Worm (Caenorhabditis elegans) whole organism, L4 larva: ENCODE data around the gene C04A2.15.

Experiments
- D1046.2 ChIP-seq: fragments of 200-800 bp; sonication (Bioruptor generic); IDR thresholded peaks from 2 replicates; pipeline ENCODE4 v1.3.6; 2022; ENCODE audit warnings: missing genetic modification characterization, missing compliant biosample characterization
- F49E8.2 ChIP-seq: sonication (generic microtip); optimal IDR thresholded peaks from 2 replicates; lab custom pipeline; 2016; ENCODE audit warnings: missing compliant biosample characterization, mild to moderate bottlenecking, missing genetic modification characterization, borderline replicate concordance
- R02D3.7 ChIP-seq: fragments of 150-350 bp; sonication (generic microtip); optimal IDR thresholded peaks from 3 replicates; lab custom pipeline; 2014; ENCODE audit warnings: missing biosample characterization, missing genetic modification characterization
- T26A8.4 ChIP-seq: fragments of 200-800 bp; sonication (Bioruptor generic); IDR thresholded peaks from 2 replicates; pipeline ENCODE4 v1.3.6; 2022; ENCODE audit warnings: missing genetic modification characterization, missing compliant biosample characterization
- Y105C5A.15 ChIP-seq: fragments of 200-800 bp; sonication (Bioruptor generic); IDR thresholded peaks from 2 replicates; pipeline ENCODE4 v1.3.6; 2022; ENCODE audit warnings: missing genetic modification characterization, missing compliant biosample characterization
- ZK546.5 ChIP-seq, 2 experiments: sonication (generic microtip); optimal IDR thresholded peaks; 2 replicates each; lab custom pipeline; 2017; ENCODE audit warnings: missing biosample characterization in 2 of 2, missing genetic modification characterization in 2 of 2
- aha-1 ChIP-seq: fragments of 150-350 bp; peaks from one replicate; lab custom pipeline; 2014; ENCODE audit warnings: missing biosample characterization, missing genetic modification characterization
- ama-1 ChIP-seq: fragments of 150-350 bp; optimal IDR thresholded peaks from 2 replicates; lab custom pipeline; 2014; ENCODE audit warnings: inconsistent platforms, mixed read lengths
- ceh-32 ChIP-seq: sonication (generic microtip); optimal IDR thresholded peaks from 2 replicates; lab custom pipeline; 2016; ENCODE audit warnings: mild to moderate bottlenecking, missing genetic modification characterization, missing compliant biosample characterization; ENCODE audit not compliant: poor library complexity
- ceh-44 ChIP-seq: fragments of 200-800 bp; sonication (Bioruptor generic); IDR thresholded peaks from 2 replicates; pipeline ENCODE4 v1.3.6; 2022; ENCODE audit warnings: missing genetic modification reagents, missing genetic modification characterization, missing compliant biosample characterization
- ceh-62 ChIP-seq: sonication (generic microtip); optimal IDR thresholded peaks from 2 replicates; lab custom pipeline; 2017; ENCODE audit warnings: missing biosample characterization, missing genetic modification characterization
- ces-1 ChIP-seq: fragments of 150-350 bp; sonication (generic microtip); optimal IDR thresholded peaks from 4 replicates; lab custom pipeline; 2014; ENCODE audit warnings: missing biosample characterization, missing genetic modification reagents, missing genetic modification characterization
- daf-16 ChIP-seq, 3 experiments: sonication (generic microtip); optimal IDR thresholded peaks; 2 replicates each; lab custom pipeline; 2016 to 2017; ENCODE audit warnings: missing genetic modification characterization in 3 of 3, missing genetic modification reagents in 3 of 3, mild to moderate bottlenecking in 2 of 3, missing compliant biosample characterization in 2 of 3, missing biosample characterization in 1 of 3, moderate library complexity in 1 of 3
- daf-8 ChIP-seq: fragments of 200-800 bp; sonication (Bioruptor generic); IDR thresholded peaks from 2 replicates; pipeline ENCODE4 v1.3.6; 2022; ENCODE audit warnings: missing genetic modification characterization, missing compliant biosample characterization
- dmd-6 ChIP-seq: fragments of 200-800 bp; sonication (Bioruptor generic); IDR thresholded peaks from 2 replicates; pipeline ENCODE4 v1.3.6; 2022; ENCODE audit warnings: missing genetic modification reagents, missing genetic modification characterization, missing compliant biosample characterization
- dmd-8 ChIP-seq: fragments of 200-800 bp; sonication (Bioruptor generic); IDR thresholded peaks from 2 replicates; pipeline ENCODE4 v1.3.6; 2022; ENCODE audit warnings: missing genetic modification characterization, missing compliant biosample characterization
- dmd-9 ChIP-seq: fragments of 200-800 bp; sonication (Bioruptor generic); IDR thresholded peaks from 2 replicates; pipeline ENCODE4 v1.3.6; 2022; ENCODE audit warnings: missing genetic modification reagents, missing genetic modification characterization, missing compliant biosample characterization
- dve-1 ChIP-seq: sonication (generic microtip); optimal IDR thresholded peaks from 2 replicates; lab custom pipeline; 2017; ENCODE audit warnings: antibody characterized with exemption, mild to moderate bottlenecking, missing genetic modification characterization, missing compliant biosample characterization; ENCODE audit not compliant: insufficient read depth
- egl-27 ChIP-seq: sonication (generic microtip); optimal IDR thresholded peaks from 3 replicates; lab custom pipeline; 2017; ENCODE audit warnings: missing biosample characterization, missing genetic modification reagents, missing genetic modification characterization
- egl-43 ChIP-seq: fragments of 200-800 bp; sonication (Bioruptor generic); IDR thresholded peaks from 2 replicates; pipeline ENCODE4 v1.3.6; 2022; ENCODE audit warnings: missing genetic modification reagents, missing genetic modification characterization, missing compliant biosample characterization
- fkh-10 ChIP-seq: fragments of 150-350 bp; optimal IDR thresholded peaks from 2 replicates; lab custom pipeline; 2014; ENCODE audit warnings: missing biosample characterization, missing genetic modification reagents, missing genetic modification characterization
- fos-1 ChIP-seq: fragments of 150-350 bp; optimal IDR thresholded peaks from 2 replicates; lab custom pipeline; 2014; ENCODE audit warnings: missing biosample characterization, missing genetic modification characterization
- gei-8 ChIP-seq: fragments of 200-800 bp; sonication (Bioruptor generic); optimal IDR thresholded peaks from 2 replicates; lab custom pipeline; 2018; ENCODE audit warnings: mild to moderate bottlenecking, missing genetic modification characterization, missing compliant biosample characterization
- hlh-30 ChIP-seq: sonication (generic microtip); optimal IDR thresholded peaks from 2 replicates; lab custom pipeline; 2017; ENCODE audit warnings: antibody characterized with exemption, mild to moderate bottlenecking, missing genetic modification characterization, missing compliant biosample characterization; ENCODE audit not compliant: insufficient read depth
- lin-15B ChIP-seq: fragments of 150-350 bp; sonication (generic microtip); optimal IDR thresholded peaks from 3 replicates; lab custom pipeline; 2014; ENCODE audit warnings: missing biosample characterization, missing genetic modification characterization
- lir-3 ChIP-seq: sonication (generic microtip); optimal IDR thresholded peaks from 2 replicates; lab custom pipeline; 2016; ENCODE audit warnings: mild to moderate bottlenecking, missing genetic modification characterization, missing compliant biosample characterization
- lsy-2 ChIP-seq, 2 experiments: fragments of 150-350 bp in 1 of 2; sonication (generic microtip) in 1 of 2; optimal IDR thresholded peaks; 2 replicates each; lab custom pipeline; 2014 to 2017; ENCODE audit warnings: missing biosample characterization in 2 of 2, missing genetic modification characterization in 2 of 2
- madf-9 ChIP-seq: fragments of 200-800 bp; sonication (Bioruptor generic); conservative IDR thresholded peaks from 2 replicates; pipeline ENCODE4 v1.3.6; 2022; ENCODE audit warnings: missing genetic modification reagents, missing genetic modification characterization, missing compliant biosample characterization
- mdl-1 ChIP-seq, 2 experiments: fragments of 150-350 bp in 1 of 2; sonication (generic microtip) in 1 of 2; optimal IDR thresholded peaks; 2 replicates each; lab custom pipeline; 2014 to 2017; ENCODE audit warnings: missing biosample characterization in 2 of 2, missing genetic modification characterization in 2 of 2
- mdt-29 ChIP-seq: fragments of 200-800 bp; sonication (Bioruptor generic); IDR thresholded peaks from 2 replicates; pipeline ENCODE4 v1.3.6; 2022; ENCODE audit warnings: missing genetic modification reagents, missing genetic modification characterization, missing compliant biosample characterization
- mep-1 ChIP-seq: fragments of 150-350 bp; sonication (generic microtip); optimal IDR thresholded peaks from 3 replicates; lab custom pipeline; 2014; ENCODE audit warnings: missing biosample characterization, missing genetic modification characterization
- mes-2 ChIP-seq: sonication (generic microtip); optimal IDR thresholded peaks from 2 replicates; lab custom pipeline; 2016; ENCODE audit warnings: missing genotype, mild to moderate bottlenecking, missing genetic modification characterization, missing compliant biosample characterization; ENCODE audit not compliant: poor library complexity, severe bottlenecking
- nhr-10 ChIP-seq: fragments of 150-350 bp; optimal IDR thresholded peaks from 2 replicates; lab custom pipeline; 2014; ENCODE audit warnings: missing biosample characterization, missing genetic modification characterization
- nhr-102 ChIP-seq: sonication (generic microtip); optimal IDR thresholded peaks from 2 replicates; lab custom pipeline; 2016; ENCODE audit warnings: mild to moderate bottlenecking, missing genetic modification characterization, moderate library complexity, missing compliant biosample characterization
- nhr-28 ChIP-seq: fragments of 150-350 bp; optimal IDR thresholded peaks from 2 replicates; lab custom pipeline; 2014; ENCODE audit warnings: missing biosample characterization, missing genetic modification characterization
- nhr-6 ChIP-seq: fragments of 150-350 bp; optimal IDR thresholded peaks from 2 replicates; lab custom pipeline; 2014; ENCODE audit warnings: missing biosample characterization, missing genetic modification characterization
- pha-4 ChIP-seq, 2 experiments: fragments of 150-350 bp in 1 of 2; fragments of 200-800 bp in 1 of 2; sonication (Bioruptor generic) in 1 of 2; IDR thresholded peaks in 1 of 2; optimal IDR thresholded peaks in 1 of 2; 2 replicates each; pipeline versions ENCODE4 v1.3.6 to Lab custom; 2014 to 2022; ENCODE audit warnings: missing genetic modification characterization in 2 of 2, missing genetic modification reagents in 2 of 2, missing biosample characterization in 1 of 2, missing compliant biosample characterization in 1 of 2
- php-3 ChIP-seq: fragments of 200-800 bp; sonication (Bioruptor generic); IDR thresholded peaks from 2 replicates; pipeline ENCODE4 v1.3.6; 2022; ENCODE audit warnings: missing genetic modification reagents, missing genetic modification characterization, missing compliant biosample characterization
- pqm-1 ChIP-seq: sonication (generic microtip); optimal IDR thresholded peaks from 2 replicates; lab custom pipeline; 2017; ENCODE audit warnings: missing biosample characterization, missing genetic modification characterization
- rbr-2 ChIP-seq: sonication (generic microtip); optimal IDR thresholded peaks from 2 replicates; lab custom pipeline; 2016; ENCODE audit warnings: missing genotype, missing genetic modification characterization, missing compliant biosample characterization
- set-16 ChIP-seq: fragments of 200-800 bp; sonication (Bioruptor generic); IDR thresholded peaks from 2 replicates; pipeline ENCODE4 v1.3.6; 2022; ENCODE audit warnings: missing genetic modification reagents, missing genetic modification characterization, missing compliant biosample characterization
- skn-1 ChIP-seq: fragments of 150-350 bp; optimal IDR thresholded peaks from 2 replicates; lab custom pipeline; 2014; ENCODE audit warnings: missing biosample characterization, missing genetic modification characterization
- spr-1 ChIP-seq: sonication (generic microtip); optimal IDR thresholded peaks from 2 replicates; lab custom pipeline; 2016; ENCODE audit warnings: mild to moderate bottlenecking, missing genetic modification characterization, missing compliant biosample characterization
- spr-3 ChIP-seq: fragments of 200-800 bp; sonication (Bioruptor generic); optimal IDR thresholded peaks from 2 replicates; lab custom pipeline; 2018; ENCODE audit warnings: mild to moderate bottlenecking, missing genetic modification characterization, missing compliant biosample characterization
- tag-97 ChIP-seq: fragments of 200-800 bp; sonication (Bioruptor generic); IDR thresholded peaks from 2 replicates; pipeline ENCODE4 v1.3.6; 2022; ENCODE audit warnings: missing genetic modification characterization, missing compliant biosample characterization
- unc-62 ChIP-seq, 3 experiments: fragments of 150-350 bp in 1 of 3; sonication (generic microtip); optimal IDR thresholded peaks in 2 of 3; peaks in 1 of 3; 1 replicate in 1 of 3; 2 replicates in 2 of 3; lab custom pipeline; 2014 to 2017; ENCODE audit warnings: missing biosample characterization in 3 of 3, missing genetic modification characterization in 3 of 3, missing genetic modification reagents in 3 of 3, missing genotype in 1 of 3
- vab-7 ChIP-seq: fragments of 200-800 bp; sonication (Bioruptor generic); IDR thresholded peaks from 2 replicates; pipeline ENCODE4 v1.3.6; 2022; ENCODE audit warnings: missing genetic modification reagents, missing genetic modification characterization, missing compliant biosample characterization
- zag-1 ChIP-seq: fragments of 150-350 bp; optimal IDR thresholded peaks from 2 replicates; lab custom pipeline; 2014; ENCODE audit warnings: missing biosample characterization, missing genetic modification characterization
- zfp-2 ChIP-seq: sonication (generic microtip); optimal IDR thresholded peaks from 2 replicates; lab custom pipeline; 2016; ENCODE audit warnings: mild to moderate bottlenecking, missing genetic modification characterization, missing compliant biosample characterization

The C04A2.15 gene

ce11 chrII:6836762-6837566 lies 15.1 kb upstream of the C04A2.15 start:
- no peak for TF ChIP-seq dmd-8 (GFP tag; lab: Robert Waterston, UW)
- peak; percentile 76 for TF ChIP-seq egl-27 (tag; lab: Kevin White, UChicago)
- no peak for TF ChIP-seq ceh-44 (GFP tag; lab: Robert Waterston, UW)
- TF ChIP-seq gei-8 (GFP tag; lab: Kevin White, UChicago): no peak
- no peak for TF ChIP-seq set-16 (GFP tag; lab: Robert Waterston, UW)
- no peak for TF ChIP-seq daf-16 (GFP tag; optimal IDR thresholded peaks at IDR 0.05; lab: Kevin White, UChicago)
- TF ChIP-seq daf-16 (tag; optimal IDR thresholded peaks at IDR 0.05; lab: Kevin White, UChicago): peak; percentile 25
- TF ChIP-seq F49E8.2 (tag; lab: Kevin White, UChicago): no peak
- no peak for TF ChIP-seq mep-1 (tag; lab: Kevin White, UChicago)
- peak; percentile 51 for TF ChIP-seq dve-1
- no peak for TF ChIP-seq R02D3.7 (tag; lab: Kevin White, UChicago)
- no peak for TF ChIP-seq dmd-9
- TF ChIP-seq lir-3 (tag; lab: Kevin White, UChicago): no peak
- no peak for TF ChIP-seq mdl-1 (tag; optimal IDR thresholded peaks at IDR 0.05; lab: Kevin White, UChicago)
- no peak for TF ChIP-seq ZK546.5 (tag; optimal IDR thresholded peaks at IDR 0.05; lab: Kevin White, UChicago)
- no peak for TF ChIP-seq mes-2
- no peak for TF ChIP-seq ces-1 (GFP tag; lab: Kevin White, UChicago)
- TF ChIP-seq T26A8.4 (GFP tag; lab: Robert Waterston, UW): no peak
- no peak for TF ChIP-seq fkh-10 (GFP tag; lab: Kevin White, UChicago)
- TF ChIP-seq D1046.2 (GFP tag; lab: Robert Waterston, UW): no peak
- no peak for TF ChIP-seq spr-3 (GFP tag; lab: Kevin White, UChicago)
- TF ChIP-seq nhr-28 (tag; lab: Kevin White, UChicago): peak; percentile 28
- no peak for TF ChIP-seq egl-43
- peak; percentile 16 for TF ChIP-seq nhr-6 (tag; lab: Kevin White, UChicago)
- 0 out of 2 replicates have a peak, but pooled peaks have one; percentile 47 for TF ChIP-seq php-3 (GFP tag; lab: Robert Waterston, UW)
- TF ChIP-seq mdt-29 (GFP tag; lab: Robert Waterston, UW): no peak
- TF ChIP-seq nhr-102 (tag; lab: Kevin White, UChicago): no peak
- TF ChIP-seq skn-1 (tag; lab: Kevin White, UChicago): no peak
- TF ChIP-seq vab-7 (GFP tag; lab: Robert Waterston, UW): no peak
- TF ChIP-seq zag-1 (tag; lab: Kevin White, UChicago): no peak
- TF ChIP-seq fos-1 (tag; lab: Kevin White, UChicago): no peak
- no peak for TF ChIP-seq nhr-10 (tag; lab: Kevin White, UChicago)
- TF ChIP-seq spr-1: no peak
- TF ChIP-seq lin-15B (tag; lab: Kevin White, UChicago): no peak
- no peak for TF ChIP-seq hlh-30 (tag; lab: Kevin White, UChicago)
- TF ChIP-seq rbr-2 (tag; lab: Kevin White, UChicago): no peak
- TF ChIP-seq dmd-6 (GFP tag; lab: Robert Waterston, UW): peak; percentile 51; the same call in 1 of the 2 replicates
- TF ChIP-seq aha-1 (tag; lab: Kevin White, UChicago): peak; percentile 1
- no peak for TF ChIP-seq lsy-2 (tag; optimal IDR thresholded peaks at IDR 0.05; lab: Kevin White, UChicago)
- no peak for TF ChIP-seq ama-1
- TF ChIP-seq madf-9 (GFP tag; lab: Robert Waterston, UW): no peak
- no peak for TF ChIP-seq daf-8 (GFP tag; lab: Robert Waterston, UW)
- peak; percentile 90 for TF ChIP-seq pqm-1
- no peak for TF ChIP-seq Y105C5A.15 (GFP tag; lab: Robert Waterston, UW)
- peak in 1 of 2 experiments; percentile 60 for TF ChIP-seq unc-62 (GFP tag; optimal IDR thresholded peaks at IDR 0.05 in 1 of 2; lab: Kevin White, UChicago)
- no peak for TF ChIP-seq unc-62 (tag; optimal IDR thresholded peaks at IDR 0.05; lab: Kevin White, UChicago)
- no peak for TF ChIP-seq tag-97 (GFP tag; lab: Robert Waterston, UW)
- TF ChIP-seq ceh-62: no peak
- TF ChIP-seq pha-4 (GFP tag; IDR thresholded peaks at IDR 0.05; lab: Robert Waterston, UW): no peak
- no peak for TF ChIP-seq pha-4 (tag; optimal IDR thresholded peaks at IDR 0.05; lab: Kevin White, UChicago)
- TF ChIP-seq zfp-2: no peak
- TF ChIP-seq ceh-32 (tag; lab: Kevin White, UChicago): no peak
